Worm (Caenorhabditis elegans): ENCODE measurements around the gene C35D10.1.

The C35D10.1 gene

DNA sequence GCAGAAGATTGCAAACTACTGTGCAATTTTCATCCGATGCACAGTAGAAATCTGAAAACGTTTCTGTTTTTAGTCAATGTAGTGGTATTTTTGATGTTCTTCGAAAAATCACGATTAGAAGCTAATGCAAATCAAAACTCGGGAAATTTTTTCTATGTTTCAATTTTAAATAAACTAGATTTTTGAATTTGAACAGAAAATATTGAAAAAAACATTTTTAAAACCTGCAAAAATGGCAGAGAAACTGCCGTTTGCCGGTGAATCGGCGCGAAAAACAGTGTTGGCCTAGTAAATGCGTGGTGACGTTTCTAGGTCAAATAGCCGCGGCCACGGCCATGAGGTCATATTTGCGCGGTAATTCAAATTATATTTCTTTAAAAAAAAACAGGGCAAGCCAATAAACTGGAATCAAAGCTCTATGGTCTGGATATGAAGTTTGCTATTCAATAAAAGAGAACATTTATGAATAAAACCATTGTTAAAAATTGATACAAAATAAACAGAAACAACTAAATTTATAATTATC, 50.7 kb downstream of the C35D10.1 start, which contains the start of gene set-2 (continued):
- TF ChIP-seq unc-98 (GFP tag; IDR thresholded peaks at IDR 0.05) (peak; percentile 81), pax-3 (tag; optimal IDR thresholded peaks at IDR 0.05) (peak; percentile 78), unc-62 (GFP tag; optimal IDR thresholded peaks at IDR 0.05) (no peak), ceh-82 (tag; optimal IDR thresholded peaks at IDR 0.05) (peak; percentile 16 to 44 (median 27)), mef-2 (tag; optimal IDR thresholded peaks at IDR 0.05) (no peak), lin-35 (GFP tag; optimal IDR thresholded peaks at IDR 0.05) (peak; percentile 95 to 96), C04F5.9 (tag; optimal IDR thresholded peaks at IDR 0.05) (peak; percentile 47), snu-23 (GFP tag; optimal IDR thresholded peaks at IDR 0.05) (peak; percentile 74), ceh-8 (GFP tag; optimal IDR thresholded peaks at IDR 0.05) (no peak), swsn-7 (tag; optimal IDR thresholded peaks at IDR 0.05) (peak; percentile 54), nhr-84 (tag; optimal IDR thresholded peaks at IDR 0.05) (no peak), irx-1 (tag; optimal IDR thresholded peaks at IDR 0.05) (peak; percentile 87), ceh-88 (GFP tag; IDR thresholded peaks at IDR 0.05) (no peak), pag-3 (tag; optimal IDR thresholded peaks at IDR 0.05; ENCODE audit: borderline replicate concordance, insufficient read depth) (no peak), fos-1 (tag; optimal IDR thresholded peaks at IDR 0.05) (no peak), hlh-17 (GFP tag; optimal IDR thresholded peaks at IDR 0.05; ENCODE audit: borderline replicate concordance) (no peak), fkh-4 (tag; optimal IDR thresholded peaks at IDR 0.05; ENCODE audit: borderline replicate concordance) (peak; percentile 79), dpl-1 (GFP tag; optimal IDR thresholded peaks at IDR 0.05) (peak; percentile 87 to 93 (median 92)), grh-1 (GFP tag; IDR thresholded peaks at IDR 0.05) (no peak), efl-1 (optimal IDR thresholded peaks at IDR 0.05) (peak; percentile 93 to 95), efl-1 (GFP tag; optimal IDR thresholded peaks at IDR 0.05 in 1 of 2) (peak; percentile 93 to 99), ces-1 (GFP tag; optimal IDR thresholded peaks at IDR 0.05) (no peak), nhr-85 (tag) (peak; percentile 87)
